Worm (Caenorhabditis elegans): Measurements from ENCODE around the gene zchc-1A.

Gene zchc-1A

ce11 chrX:5199825-5200373 is 25.7 kb downstream of the zchc-1A start:
- no peak for TF ChIP-seq odd-2 (tag; optimal IDR thresholded peaks at IDR 0.05)
- no peak for TF ChIP-seq pha-2 (tag; optimal IDR thresholded peaks at IDR 0.05)
- TF ChIP-seq ceh-9 (tag; optimal IDR thresholded peaks at IDR 0.05) = no peak
- TF ChIP-seq pax-1 (tag; optimal IDR thresholded peaks at IDR 0.05) = no peak
- TF ChIP-seq ceh-45 (GFP tag; IDR thresholded peaks at IDR 0.05) = no peak
- no peak for TF ChIP-seq F13H6.1 (tag; optimal IDR thresholded peaks at IDR 0.05)
- no peak for TF ChIP-seq nfya-1 (tag; optimal IDR thresholded peaks at IDR 0.05)

- TF ChIP-seq ceh-9 (tag; optimal IDR thresholded peaks at IDR 0.05) (no peak), tbx-7 (tag; optimal IDR thresholded peaks at IDR 0.05) (no peak), ama-1 (optimal IDR thresholded peaks at IDR 0.05) (no peak), pha-4 (tag; optimal IDR thresholded peaks at IDR 0.05) (no peak), elt-2 (tag; optimal IDR thresholded peaks at IDR 0.05) (no peak), lim-6 (tag; optimal IDR thresholded peaks at IDR 0.05) (no peak)
Observed at ce11 chrX:5201860-5202259, 27.7 kb downstream of the zchc-1A start.

- TF ChIP-seq pax-1 (tag; optimal IDR thresholded peaks at IDR 0.05) = no peak
- TF ChIP-seq lin-11 (tag; optimal IDR thresholded peaks at IDR 0.05) = no peak
- TF ChIP-seq K09A11.1 (tag; optimal IDR thresholded peaks at IDR 0.05; ENCODE audit: insufficient read depth) = no peak
- TF ChIP-seq unc-42 (tag; optimal IDR thresholded peaks at IDR 0.05) = no peak
- no peak for TF ChIP-seq ama-1 (optimal IDR thresholded peaks at IDR 0.05)
- TF ChIP-seq ceh-22 (tag; optimal IDR thresholded peaks at IDR 0.05) = no peak
- no peak for TF ChIP-seq ceh-2 (tag; optimal IDR thresholded peaks at IDR 0.05)
- no peak for TF ChIP-seq hlh-6 (tag; optimal IDR thresholded peaks at IDR 0.05)
- TF ChIP-seq syd-9 (tag; optimal IDR thresholded peaks at IDR 0.05) = no peak
- TF ChIP-seq pat-9 (tag; optimal IDR thresholded peaks at IDR 0.05) = no peak
- no peak for TF ChIP-seq elt-4 (tag; optimal IDR thresholded peaks at IDR 0.05)
- TF ChIP-seq ceh-24 (tag; optimal IDR thresholded peaks at IDR 0.05) = no peak
- no peak for TF ChIP-seq hlh-30 (tag; optimal IDR thresholded peaks at IDR 0.05; ENCODE audit: insufficient read depth)
- TF ChIP-seq pha-4 (tag; optimal IDR thresholded peaks at IDR 0.05) = no peak
Observed at ce11 chrX:5202399-5202798, 28.2 kb downstream of the zchc-1A start.

- TF ChIP-seq ttx-3 (tag; optimal IDR thresholded peaks at IDR 0.05) (no peak), pqm-1 (tag; optimal IDR thresholded peaks at IDR 0.05) (no peak), pax-1 (tag; optimal IDR thresholded peaks at IDR 0.05) (no peak), unc-3 (GFP tag; conservative IDR thresholded peaks at IDR 0.05) (no peak), unc-3 (tag; optimal IDR thresholded peaks at IDR 0.05) (no peak), hlh-6 (tag; optimal IDR thresholded peaks at IDR 0.05) (no peak), ceh-30 (tag; optimal IDR thresholded peaks at IDR 0.05) (no peak), fkh-10 (GFP tag; optimal IDR thresholded peaks at IDR 0.05) (no peak), lim-6 (tag; optimal IDR thresholded peaks at IDR 0.05) (no peak), tbx-7 (tag; optimal IDR thresholded peaks at IDR 0.05) (no peak), nhr-232 (tag; optimal IDR thresholded peaks at IDR 0.05) (no peak), elt-2 (tag; optimal IDR thresholded peaks at IDR 0.05) (no peak), ceh-18 (tag; optimal IDR thresholded peaks at IDR 0.05) (no peak), ceh-6 (GFP tag; optimal IDR thresholded peaks at IDR 0.05) (no peak), ama-1 (optimal IDR thresholded peaks at IDR 0.05) (no peak), pag-3 (tag; optimal IDR thresholded peaks at IDR 0.05; ENCODE audit: borderline replicate concordance) (no peak), ceh-48 (tag; optimal IDR thresholded peaks at IDR 0.05) (no peak), fax-1 (tag; optimal IDR thresholded peaks at IDR 0.05) (no peak), C08G9.2 (tag; optimal IDR thresholded peaks at IDR 0.05) (no peak), madf-2 (tag; optimal IDR thresholded peaks at IDR 0.05) (no peak)
Observed at ce11 chrX:5202923-5203322, 28.8 kb downstream of the zchc-1A start.

Measured in whole organism, late embryonic.